Fruit fly (Drosophila melanogaster) whole organism, embryonic: ENCODE measurements around the gene CG44261.

Experiments
- CG15696 ChIP-seq: fragments of 200-800 bp; sonication (Bioruptor generic); optimal IDR thresholded peaks from 2 replicates; lab custom pipeline; 2019; ENCODE audit warnings: missing biosample characterization, mild to moderate bottlenecking, missing genetic modification characterization, moderate library complexity
- CG3838 ChIP-seq: fragments of 200-800 bp; sonication (Bioruptor generic); optimal IDR thresholded peaks from 3 replicates; lab custom pipeline; 2016; ENCODE audit warnings: missing biosample characterization, missing genetic modification characterization
- CG4360 ChIP-seq: fragments of 200-800 bp; sonication (Bioruptor generic); IDR thresholded peaks from 2 replicates; pipeline ENCODE4 v1.3.6; 2022; ENCODE audit warnings: missing biosample characterization, missing genetic modification characterization
- CG6272 ChIP-seq: fragments of 200-800 bp; sonication (Bioruptor generic); IDR thresholded peaks from 2 replicates; pipeline ENCODE4 v1.3.6; 2022; ENCODE audit warnings: missing biosample characterization, missing genetic modification characterization
- eyg ChIP-seq: fragments of 200-800 bp; sonication (Bioruptor generic); optimal IDR thresholded peaks from 3 replicates; lab custom pipeline; 2016; ENCODE audit warnings: missing biosample characterization, missing genetic modification characterization
- gt ChIP-seq: fragments of 200-800 bp; sonication (Bioruptor generic); IDR thresholded peaks from 2 replicates; pipeline ENCODE4 v1.3.6; 2022; ENCODE audit warnings: missing biosample characterization, missing genetic modification characterization

- TF ChIP-seq gt (GFP tag; lab: Robert Waterston, UW), result no peak
- no peak for TF ChIP-seq eyg (GFP tag; lab: Kevin White, UChicago)
- no peak for TF ChIP-seq CG3838 (GFP tag; lab: Kevin White, UChicago)
- no peak for TF ChIP-seq CG15696 (tag; lab: Kevin White, UChicago)
- no peak for TF ChIP-seq CG4360 (GFP tag; lab: Robert Waterston, UW)
- no peak for TF ChIP-seq CG6272 (GFP tag; lab: Robert Waterston, UW)
These were observed 12.7 kb upstream of the CG44261 start for dm6 chr3R:9420439-9421234.
